Worm (Caenorhabditis elegans): ENCODE results near the gene Y110A2AR.1.

DNA sequence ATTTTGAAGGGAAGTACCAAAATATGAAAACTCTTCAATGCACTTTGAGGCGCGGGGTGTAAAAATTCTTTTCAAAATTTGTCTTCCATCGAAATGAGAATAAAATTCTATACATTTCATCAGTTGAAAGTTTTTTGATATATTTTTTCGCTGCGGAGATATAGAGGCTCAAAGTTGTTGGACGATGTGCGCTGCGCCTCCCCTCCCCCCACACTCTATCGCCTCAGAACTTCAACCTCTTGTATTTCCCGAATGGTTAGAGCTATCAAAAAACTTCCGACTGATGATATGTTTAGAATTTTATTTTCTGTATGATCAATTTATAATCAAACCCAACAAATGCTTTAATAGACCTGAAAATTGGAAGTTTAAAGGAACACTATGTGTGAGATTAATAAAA lies 29.1 kb downstream of the Y110A2AR.1 start:
- TF ChIP-seq ceh-82 (tag; optimal IDR thresholded peaks at IDR 0.05), result no peak
- TF ChIP-seq ama-1 (optimal IDR thresholded peaks at IDR 0.05), result no peak
- TF ChIP-seq lin-13 (GFP tag; optimal IDR thresholded peaks at IDR 0.05), result no peak
- no peak for TF ChIP-seq unc-62 (GFP tag; optimal IDR thresholded peaks at IDR 0.05)
- no peak for TF ChIP-seq unc-39 (tag; optimal IDR thresholded peaks at IDR 0.05)
- TF ChIP-seq nhr-6 (tag; optimal IDR thresholded peaks at IDR 0.05), result no peak

Measured in whole organism, L2 larva.